Worm (Caenorhabditis elegans) whole organism, late embryonic: ENCODE results near the gene T03G6.1.

Source experiments
- ceh-9 ChIP-seq: sonication (generic microtip); optimal IDR thresholded peaks from 2 replicates; lab custom pipeline; 2016; ENCODE audit warnings: mild to moderate bottlenecking, missing genetic modification characterization, inconsistent platforms, missing compliant biosample characterization
- eyg-1 ChIP-seq: sonication (generic microtip); optimal IDR thresholded peaks from 2 replicates; lab custom pipeline; 2016; ENCODE audit warnings: missing genotype, missing genetic modification characterization, missing compliant biosample characterization
- fkh-10 ChIP-seq: fragments of 150-350 bp; optimal IDR thresholded peaks from 2 replicates; lab custom pipeline; 2014; ENCODE audit warnings: missing biosample characterization, missing genetic modification reagents, missing genetic modification characterization
- nfya-1 ChIP-seq: sonication (generic microtip); optimal IDR thresholded peaks from 2 replicates; lab custom pipeline; 2017; ENCODE audit warnings: missing genetic modification characterization, mild to moderate bottlenecking, missing compliant biosample characterization, antibody characterized with exemption, moderate library complexity

DNA sequence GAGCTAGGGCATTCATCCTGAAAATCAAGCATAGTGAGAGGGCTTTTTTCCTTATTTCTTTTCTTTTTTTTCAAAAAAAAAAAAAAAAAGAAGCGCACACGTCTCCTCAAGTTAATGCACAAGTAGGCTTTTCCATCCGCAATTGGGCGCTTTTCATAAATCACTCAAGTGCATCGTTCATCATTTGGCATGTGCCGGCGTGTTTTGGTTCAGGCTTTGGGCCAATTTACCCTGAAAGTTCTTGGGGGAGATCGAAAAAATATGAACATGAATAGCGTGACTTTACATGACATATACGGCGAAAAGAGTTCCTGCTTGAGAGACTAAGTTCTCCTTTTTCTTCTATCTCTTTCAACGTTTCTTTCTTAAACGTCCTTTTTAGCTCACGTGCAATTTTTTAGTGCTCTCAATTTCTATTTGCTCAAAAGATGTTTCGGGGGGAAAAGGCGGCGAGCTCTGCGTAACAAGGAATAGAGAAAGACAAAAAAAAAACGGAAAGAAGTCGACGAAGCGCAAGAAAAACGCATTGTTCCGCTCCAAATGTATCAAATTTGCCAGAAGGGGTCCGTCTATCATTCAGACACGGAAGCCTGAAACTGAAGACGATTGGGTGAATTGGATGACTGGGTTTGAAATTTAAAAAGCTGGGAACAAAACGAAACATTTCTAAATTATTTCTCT is 6.9 kb upstream of the T03G6.1 start:
- TF ChIP-seq fkh-10 (GFP tag; lab: Kevin White, UChicago) (no peak), nfya-1 (tag; lab: Kevin White, UChicago) (no peak), ceh-9 (tag; lab: Kevin White, UChicago) (no peak), eyg-1 (no peak)
